Worm (Caenorhabditis elegans) whole organism, early embryonic: ENCODE data around the gene T20D3.6.

ENCODE experiments used
- F13C5.2 ChIP-seq: sonication (generic microtip); optimal IDR thresholded peaks from 2 replicates; lab custom pipeline; 2017; ENCODE audit warnings: mild to moderate bottlenecking, missing genetic modification characterization, inconsistent platforms, missing compliant biosample characterization
- ama-1 ChIP-seq: fragments of 150-350 bp; optimal IDR thresholded peaks from 2 replicates; lab custom pipeline; 2014
- hnd-1 ChIP-seq: sonication (generic microtip); optimal IDR thresholded peaks from 2 replicates; lab custom pipeline; 2016; ENCODE audit warnings: missing genetic modification characterization, missing compliant biosample characterization
- pes-1 ChIP-seq: fragments of 200-800 bp; sonication (Bioruptor generic); IDR thresholded peaks from 2 replicates; pipeline ENCODE4 v1.3.6; 2022; ENCODE audit warnings: missing genetic modification reagents, missing genetic modification characterization, missing compliant biosample characterization

ce11 chrIV:9376550-9376949 lies 37.4 kb upstream of the T20D3.6 start:
- TF ChIP-seq ama-1 (lab: Kevin White, UChicago) = no peak
- no peak for TF ChIP-seq pes-1 (GFP tag; lab: Robert Waterston, UW)
- TF ChIP-seq hnd-1 (tag; lab: Kevin White, UChicago) = no peak
- TF ChIP-seq F13C5.2 = no peak
